Worm (Caenorhabditis elegans) whole organism, early embryonic: ENCODE results near the gene K09C8.2.

Source experiments
- B0310.2 ChIP-seq: sonication (generic microtip); optimal IDR thresholded peaks from 2 replicates; lab custom pipeline; 2016; ENCODE audit warnings: mild to moderate bottlenecking, missing genetic modification characterization, missing compliant biosample characterization
- F13C5.2 ChIP-seq: sonication (generic microtip); optimal IDR thresholded peaks from 2 replicates; lab custom pipeline; 2017; ENCODE audit warnings: mild to moderate bottlenecking, missing genetic modification characterization, inconsistent platforms, missing compliant biosample characterization
- ama-1 ChIP-seq: fragments of 150-350 bp; optimal IDR thresholded peaks from 2 replicates; lab custom pipeline; 2014
- ets-7 ChIP-seq: sonication (generic microtip); optimal IDR thresholded peaks from 2 replicates; lab custom pipeline; 2016; ENCODE audit warnings: missing genotype, missing genetic modification characterization, missing compliant biosample characterization
- flt-1 ChIP-seq: fragments of 200-800 bp; sonication (Bioruptor generic); IDR thresholded peaks from 2 replicates; pipeline ENCODE4 v1.3.6; 2022; ENCODE audit warnings: missing genetic modification characterization, missing compliant biosample characterization
- hmbx-1 ChIP-seq: sonication (generic microtip); optimal IDR thresholded peaks from 2 replicates; lab custom pipeline; 2016; ENCODE audit warnings: mild to moderate bottlenecking, missing genetic modification characterization, missing compliant biosample characterization
- hmg-4 ChIP-seq: fragments of 200-800 bp; sonication (Bioruptor generic); optimal IDR thresholded peaks from 2 replicates; lab custom pipeline; 2018; ENCODE audit warnings: mild to moderate bottlenecking, missing genetic modification characterization, missing compliant biosample characterization
- pes-1 ChIP-seq: fragments of 200-800 bp; sonication (Bioruptor generic); IDR thresholded peaks from 2 replicates; pipeline ENCODE4 v1.3.6; 2022; ENCODE audit warnings: missing genetic modification reagents, missing genetic modification characterization, missing compliant biosample characterization
- sea-1 ChIP-seq: fragments of 200-800 bp; sonication (Bioruptor generic); conservative IDR thresholded peaks from 2 replicates; pipeline ENCODE4 v1.3.6; 2022; ENCODE audit warnings: missing genetic modification characterization, missing compliant biosample characterization
- tbx-11 ChIP-seq: fragments of 200-800 bp; sonication (Bioruptor generic); IDR thresholded peaks from 2 replicates; pipeline ENCODE4 v1.3.6; 2022; ENCODE audit warnings: missing genetic modification characterization, missing compliant biosample characterization
- tbx-37 ChIP-seq: fragments of 200-800 bp; sonication (Bioruptor generic); conservative IDR thresholded peaks from 2 replicates; pipeline ENCODE4 v1.3.6; 2022; ENCODE audit warnings: missing genetic modification reagents, missing genetic modification characterization, missing compliant biosample characterization

- no peak for TF ChIP-seq F13C5.2 (tag; lab: Kevin White, UChicago)
- TF ChIP-seq flt-1 (GFP tag; lab: Robert Waterston, UW): no peak
- no peak for TF ChIP-seq B0310.2 (tag; lab: Kevin White, UChicago)
- no peak for TF ChIP-seq ets-7
- no peak for TF ChIP-seq ama-1 (lab: Kevin White, UChicago)
- no peak for TF ChIP-seq tbx-37 (GFP tag; lab: Robert Waterston, UW)
- no peak for TF ChIP-seq tbx-11
- no peak for TF ChIP-seq sea-1 (GFP tag; lab: Robert Waterston, UW)
- no peak for TF ChIP-seq hmg-4
- no peak for TF ChIP-seq hmbx-1 (tag; lab: Kevin White, UChicago)
- TF ChIP-seq pes-1: no peak
Observed at ce11 chrX:10971118-10971517, 11.9 kb downstream of the K09C8.2 start.
